Worm (Caenorhabditis elegans) whole organism, mixed stage, embryonic: ENCODE measurements around the gene acr-8.

Experiments used
- ces-1 ChIP-seq: fragments of 150-350 bp; optimal IDR thresholded peaks from 2 replicates; lab custom pipeline; 2014; ENCODE audit warnings: missing biosample characterization, missing genetic modification reagents, missing genetic modification characterization
- elt-1 ChIP-seq: sonication (generic microtip); optimal IDR thresholded peaks from 2 replicates; lab custom pipeline; 2017; ENCODE audit warnings: missing genetic modification characterization, mild to moderate bottlenecking, missing compliant biosample characterization, antibody characterized with exemption, moderate library complexity, borderline replicate concordance; ENCODE audit not compliant: insufficient read depth
- elt-3 ChIP-seq: fragments of 150-350 bp; optimal IDR thresholded peaks from 2 replicates; lab custom pipeline; 2014; ENCODE audit warnings: missing biosample characterization, missing genetic modification characterization
- nhr-2 ChIP-seq: fragments of 150-350 bp; optimal IDR thresholded peaks from 2 replicates; lab custom pipeline; 2014; ENCODE audit warnings: missing biosample characterization, missing genetic modification characterization
- unc-62 ChIP-seq: fragments of 150-350 bp; optimal IDR thresholded peaks from 2 replicates; lab custom pipeline; 2014; ENCODE audit warnings: missing biosample characterization, missing genetic modification reagents, missing genetic modification characterization

ce11 chrX:10443836-10444235 lies 31.3 kb downstream of the acr-8 start, which contains the start of gene C39B10.3:
- TF ChIP-seq nhr-2 (tag; lab: Kevin White, UChicago) (no peak), elt-1 (tag; lab: Kevin White, UChicago) (no peak), ces-1 (no peak), unc-62 (GFP tag; lab: Kevin White, UChicago) (no peak), elt-3 (tag; lab: Kevin White, UChicago) (no peak)
